Worm (Caenorhabditis elegans): ENCODE measurements around the gene nhr-249.

The nhr-249 gene

DNA sequence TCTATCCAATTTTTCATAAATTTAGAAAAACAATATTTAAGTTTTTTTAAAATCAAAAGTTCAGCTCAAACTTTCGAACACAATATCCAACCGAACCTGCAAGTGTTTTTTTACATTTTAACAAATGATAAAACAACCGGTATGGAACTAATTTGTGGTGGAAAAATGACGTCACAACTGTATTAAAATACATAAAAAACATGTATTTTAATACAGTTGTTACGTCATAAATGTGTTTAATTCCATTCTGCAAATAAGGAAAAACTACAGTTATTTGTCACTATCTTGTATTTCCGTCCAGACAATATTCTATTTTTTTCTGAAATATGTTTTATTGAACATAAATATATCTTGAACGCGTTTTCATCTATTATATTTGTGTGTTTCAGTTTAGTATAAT, 39.9 kb upstream of the nhr-249 start:
- TF ChIP-seq mab-5 (tag; optimal IDR thresholded peaks at IDR 0.05) (no peak), sem-4 (tag; optimal IDR thresholded peaks at IDR 0.05) (no peak), blmp-1 (tag; optimal IDR thresholded peaks at IDR 0.05; ENCODE audit: insufficient read depth) (no peak), peb-1 (tag; optimal IDR thresholded peaks at IDR 0.05) (no peak), nhr-23 (tag; optimal IDR thresholded peaks at IDR 0.05) (no peak), unc-62 (GFP tag; optimal IDR thresholded peaks at IDR 0.05) (no peak), ztf-4 (tag; optimal IDR thresholded peaks at IDR 0.05) (no peak), lin-39 (tag; optimal IDR thresholded peaks at IDR 0.05) (no peak), sma-3 (GFP tag; optimal IDR thresholded peaks at IDR 0.05) (no peak), nhr-77 (tag; optimal IDR thresholded peaks at IDR 0.05) (no peak), skn-1 (tag; optimal IDR thresholded peaks at IDR 0.05) (no peak), ceh-82 (tag; optimal IDR thresholded peaks at IDR 0.05) (no peak), nhr-6 (tag; optimal IDR thresholded peaks at IDR 0.05) (no peak), nhr-10 (tag; optimal IDR thresholded peaks at IDR 0.05) (no peak), lin-13 (GFP tag; optimal IDR thresholded peaks at IDR 0.05) (no peak)

DNA sequence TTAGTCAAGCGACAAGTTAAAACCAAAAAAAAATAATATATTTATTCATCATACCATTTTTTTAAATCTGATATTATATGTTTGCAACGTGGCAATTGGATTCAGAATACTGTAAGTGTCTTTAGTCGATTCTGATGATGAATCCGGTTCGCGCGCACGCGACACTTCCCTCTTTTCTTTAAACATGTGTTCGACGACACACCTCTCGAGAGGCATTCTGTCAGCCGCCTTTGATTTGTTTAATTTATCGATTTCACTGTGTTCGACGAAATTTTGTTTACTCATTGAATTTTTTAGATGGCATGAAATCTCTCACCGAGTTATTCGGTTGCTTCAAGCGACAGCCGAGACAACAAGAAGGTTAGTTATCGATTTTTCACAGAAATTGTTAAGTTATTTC, 39.4 kb upstream of the nhr-249 start, which contains the start of gene trxr-1:
Gene trxr-1 (plus strand): TSS at position 227 of the 400 bp plus-strand sequence.
- no peak for TF ChIP-seq alr-1 (tag; optimal IDR thresholded peaks at IDR 0.05)
- TF ChIP-seq unc-39 (tag; optimal IDR thresholded peaks at IDR 0.05): no peak
- TF ChIP-seq mbf-1 (tag; optimal IDR thresholded peaks at IDR 0.05): no peak
- no peak for TF ChIP-seq mab-5 (tag; optimal IDR thresholded peaks at IDR 0.05)
- no peak for TF ChIP-seq R02D3.7 (tag; optimal IDR thresholded peaks at IDR 0.05)
- TF ChIP-seq lin-13 (GFP tag; optimal IDR thresholded peaks at IDR 0.05): no peak
- TF ChIP-seq nhr-21 (tag; optimal IDR thresholded peaks at IDR 0.05): no peak
- TF ChIP-seq unc-62 (GFP tag; optimal IDR thresholded peaks at IDR 0.05): no peak
- no peak for TF ChIP-seq lsy-2 (tag; optimal IDR thresholded peaks at IDR 0.05)
- no peak for TF ChIP-seq skn-1 (tag; optimal IDR thresholded peaks at IDR 0.05)
- TF ChIP-seq sem-4 (tag; optimal IDR thresholded peaks at IDR 0.05): no peak
- no peak for TF ChIP-seq ztf-4 (tag; optimal IDR thresholded peaks at IDR 0.05)
- TF ChIP-seq fos-1 (tag; optimal IDR thresholded peaks at IDR 0.05): no peak
- TF ChIP-seq ceh-16 (tag; optimal IDR thresholded peaks at IDR 0.05): no peak
- TF ChIP-seq elt-3 (tag; optimal IDR thresholded peaks at IDR 0.05): no peak
- TF ChIP-seq zag-1 (tag; optimal IDR thresholded peaks at IDR 0.05): no peak

DNA sequence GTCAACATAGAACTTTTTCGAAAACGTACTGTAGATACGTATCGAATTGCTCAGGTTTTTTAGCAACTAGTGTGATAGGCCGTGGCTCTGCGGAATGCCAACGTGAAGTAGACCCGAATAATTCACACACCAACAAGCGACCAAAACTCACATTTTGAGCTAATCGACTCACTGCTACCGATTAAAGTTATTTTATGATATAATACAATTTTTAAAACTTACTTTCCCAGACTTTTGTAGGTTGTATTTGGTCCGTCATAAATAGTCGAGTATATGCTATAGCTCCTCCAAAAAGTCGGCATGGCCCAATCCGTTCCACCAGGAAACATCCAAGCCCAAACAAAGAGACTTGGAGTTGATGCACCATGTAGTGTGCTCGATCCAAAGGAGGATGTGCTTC, 38.5 kb upstream of the nhr-249 start, which contains the start of gene C25A8.1:
Gene C25A8.1 (plus strand): TSS at position 301 of the 400 bp plus-strand sequence.
- TF ChIP-seq gmeb-1 (tag; optimal IDR thresholded peaks at IDR 0.05): no peak
- TF ChIP-seq elt-1 (tag; optimal IDR thresholded peaks at IDR 0.05): no peak

DNA sequence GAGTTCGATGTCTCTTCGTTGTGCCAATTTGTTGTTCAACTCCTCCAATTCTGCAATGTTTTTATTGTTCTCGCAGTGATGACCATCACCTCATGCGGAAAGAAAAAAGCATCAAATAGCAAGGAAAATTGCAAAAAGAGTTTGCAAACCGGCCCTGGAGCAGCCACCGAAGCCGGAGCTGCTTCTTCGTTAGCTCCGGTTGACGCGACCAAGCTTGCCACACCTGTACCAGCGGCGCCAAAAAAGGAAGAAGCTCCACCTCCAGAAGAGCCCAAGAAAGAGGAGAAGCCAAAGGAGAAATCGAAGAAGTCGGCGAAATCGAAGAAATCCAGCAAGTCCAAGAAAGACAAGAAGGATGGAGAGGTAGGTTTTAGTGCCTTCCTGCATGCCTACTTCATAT, 37.9 kb upstream of the nhr-249 start:
- no peak for TF ChIP-seq ceh-82 (tag; optimal IDR thresholded peaks at IDR 0.05)
- no peak for TF ChIP-seq R02D3.7 (tag; optimal IDR thresholded peaks at IDR 0.05)
- no peak for TF ChIP-seq dmd-4 (tag; optimal IDR thresholded peaks at IDR 0.05)
- TF ChIP-seq ztf-1 (GFP tag; conservative IDR thresholded peaks at IDR 0.05): no peak
- no peak for TF ChIP-seq blmp-1 (tag; optimal IDR thresholded peaks at IDR 0.05; ENCODE audit: insufficient read depth)
- no peak for TF ChIP-seq ZK546.5 (tag; optimal IDR thresholded peaks at IDR 0.05)
- TF ChIP-seq fos-1 (tag; optimal IDR thresholded peaks at IDR 0.05): no peak
- no peak for TF ChIP-seq alr-1 (tag; optimal IDR thresholded peaks at IDR 0.05)
- TF ChIP-seq nhr-23 (tag; optimal IDR thresholded peaks at IDR 0.05): no peak
- no peak for TF ChIP-seq sma-9 (GFP tag; optimal IDR thresholded peaks at IDR 0.05)
- TF ChIP-seq sma-9 (tag; optimal IDR thresholded peaks at IDR 0.05): no peak
- TF ChIP-seq unc-39 (tag; optimal IDR thresholded peaks at IDR 0.05): no peak
- TF ChIP-seq mbf-1 (tag; optimal IDR thresholded peaks at IDR 0.05): no peak
- no peak for TF ChIP-seq nhr-11 (tag; optimal IDR thresholded peaks at IDR 0.05)
- TF ChIP-seq F13H6.1 (tag; optimal IDR thresholded peaks at IDR 0.05): no peak
- TF ChIP-seq unc-55 (GFP tag; optimal IDR thresholded peaks at IDR 0.05): no peak
- no peak for TF ChIP-seq nhr-77 (tag; optimal IDR thresholded peaks at IDR 0.05)
- TF ChIP-seq lsy-2 (tag; optimal IDR thresholded peaks at IDR 0.05): no peak

DNA sequence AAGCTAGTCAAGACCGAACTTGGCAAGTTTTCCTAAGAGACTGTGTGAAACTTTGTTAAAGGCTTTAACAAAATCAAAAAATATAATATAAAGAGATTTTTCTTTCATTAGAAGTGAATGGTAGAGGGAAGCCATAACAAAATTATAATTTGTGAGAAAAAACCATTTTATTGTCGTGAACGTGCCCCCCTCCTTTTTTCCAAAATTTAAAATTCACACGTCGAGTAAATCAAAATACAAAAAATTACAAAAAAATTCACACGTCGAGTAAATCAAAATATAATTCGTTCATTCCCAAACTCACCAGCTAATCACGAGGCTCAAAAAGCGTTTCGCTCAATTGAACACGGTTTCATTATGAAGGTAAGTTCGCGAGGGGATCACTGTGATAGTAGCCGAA, 37.2 kb upstream of the nhr-249 start, which contains the start of gene C25A8.2:
Gene C25A8.2 (plus strand): TSS at position 301 of the 400 bp plus-strand sequence.
- TF ChIP-seq nhr-25 (tag; optimal IDR thresholded peaks at IDR 0.05) (no peak), elt-1 (tag; optimal IDR thresholded peaks at IDR 0.05) (no peak), dmd-4 (tag; optimal IDR thresholded peaks at IDR 0.05) (no peak), mab-5 (tag; optimal IDR thresholded peaks at IDR 0.05) (no peak), nhr-6 (tag; optimal IDR thresholded peaks at IDR 0.05) (no peak), snpc-4 (tag; optimal IDR thresholded peaks at IDR 0.05) (no peak), ceh-16 (tag; optimal IDR thresholded peaks at IDR 0.05) (no peak), sma-9 (GFP tag; optimal IDR thresholded peaks at IDR 0.05) (no peak), sma-9 (tag; optimal IDR thresholded peaks at IDR 0.05) (no peak), lin-13 (GFP tag; optimal IDR thresholded peaks at IDR 0.05) (no peak), R02D3.7 (tag; optimal IDR thresholded peaks at IDR 0.05) (no peak), aly-2 (tag; optimal IDR thresholded peaks at IDR 0.05) (no peak), unc-39 (tag; optimal IDR thresholded peaks at IDR 0.05) (no peak), alr-1 (tag; optimal IDR thresholded peaks at IDR 0.05) (no peak), ztf-11 (tag; optimal IDR thresholded peaks at IDR 0.05) (no peak), nhr-23 (tag; optimal IDR thresholded peaks at IDR 0.05) (no peak), ceh-82 (tag; optimal IDR thresholded peaks at IDR 0.05) (no peak), nhr-21 (tag; optimal IDR thresholded peaks at IDR 0.05) (no peak), nhr-77 (tag; optimal IDR thresholded peaks at IDR 0.05) (no peak), crh-2 (tag; optimal IDR thresholded peaks at IDR 0.05) (no peak)

Data from whole organism, L2 larva.